5 fruit fly cellular contexts compared by ENCODE assay signal in the genomic region with DNA sequence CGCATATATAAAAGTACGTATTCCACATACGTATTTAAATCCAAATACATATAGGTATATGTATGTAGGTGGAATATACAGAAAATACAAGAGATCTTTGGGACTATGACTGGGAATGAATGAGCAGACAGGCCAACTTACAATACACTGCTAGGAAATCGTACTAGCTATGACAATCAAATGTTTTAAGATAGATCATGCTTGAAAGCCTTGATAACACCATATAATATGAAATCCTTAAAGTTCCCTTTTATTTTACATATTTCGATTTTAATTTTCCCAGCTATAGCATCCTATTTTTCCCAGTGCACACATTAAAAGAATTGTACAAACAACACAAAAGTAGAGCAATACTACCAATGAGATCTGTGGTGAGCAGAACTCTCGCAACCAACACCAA.
TF ChIP-seq lines count a peak whose summit lies in the region.

No protein-coding gene starts in this region.

- TF ChIP-seq CTCF in whole organism, embryonic (GFP tag; optimal IDR thresholded peaks at IDR 0.05; lab: Kevin White, UChicago) = no peak

TF ChIP-seq in whole organism, adult, 20 proteins besides CTCF, POLR2A, EP300 and RAD21:
- TF ChIP-seq CG7101 (tag; optimal IDR thresholded peaks at IDR 0.05; lab: Kevin White, UChicago) = peak; percentile 48
- peak; percentile 37 for TF ChIP-seq CG7045 (GFP tag; optimal IDR thresholded peaks at IDR 0.05; lab: Kevin White, UChicago)
- peak; percentile 72 for TF ChIP-seq kay (GFP tag; lab: Kevin White, UChicago; ENCODE audit: borderline replicate concordance)
- peak; percentile 34 for TF ChIP-seq CG33017 (tag; optimal IDR thresholded peaks at IDR 0.05; lab: Kevin White, UChicago)
- no peak for TF ChIP-seq cic (GFP tag; optimal IDR thresholded peaks at IDR 0.05; lab: Kevin White, UChicago)
- no peak for TF ChIP-seq Mnt (GFP tag; optimal IDR thresholded peaks at IDR 0.05; lab: Kevin White, UChicago)
- TF ChIP-seq toe (GFP tag; optimal IDR thresholded peaks at IDR 0.05; lab: Kevin White, UChicago) = peak; percentile 58
- peak; percentile 54 for TF ChIP-seq CG14711 (tag; optimal IDR thresholded peaks at IDR 0.05; lab: Kevin White, UChicago)
TF ChIP-seq in whole organism, adult: peak in this region for 6.

TF ChIP-seq in whole organism, embryonic, 481 proteins besides CTCF, POLR2A, EP300 and RAD21 (continues in another document):
- TF ChIP-seq Drgx (GFP tag; IDR thresholded peaks at IDR 0.05; lab: Robert Waterston, UW) (peak; percentile 86), psq (GFP tag; optimal IDR thresholded peaks at IDR 0.05; lab: Kevin White, UChicago) (peak; percentile 2), tna (GFP tag; IDR thresholded peaks at IDR 0.05; lab: Robert Waterston, UW; ENCODE audit: partially characterized antibody) (no peak), Eip74EF (GFP tag; optimal IDR thresholded peaks at IDR 0.05; lab: Kevin White, UChicago) (peak in 1 of 2 experiments; percentile 82), CG6254 (GFP tag; optimal IDR thresholded peaks at IDR 0.05; lab: Kevin White, UChicago) (peak; percentile 13), chn (GFP tag; optimal IDR thresholded peaks at IDR 0.05; lab: Kevin White, UChicago) (peak; percentile 60), croc (GFP tag; conservative IDR thresholded peaks at IDR 0.05; lab: Robert Waterston, UW) (peak; percentile 78), Gsc (GFP tag; IDR thresholded peaks at IDR 0.05; lab: Robert Waterston, UW) (peak; percentile 40; the same call in 1 of the 2 replicates), sqz (GFP tag; optimal IDR thresholded peaks at IDR 0.05; lab: Kevin White, UChicago) (peak; percentile 65), Hmr (GFP tag; optimal IDR thresholded peaks at IDR 0.05; lab: Kevin White, UChicago) (peak; percentile 81), CG10654 (GFP tag; optimal IDR thresholded peaks at IDR 0.05; lab: Kevin White, UChicago) (peak; percentile 64), sob (GFP tag; IDR thresholded peaks at IDR 0.05; lab: Robert Waterston, UW) (peak; percentile 88), zfh2 (GFP tag; optimal IDR thresholded peaks at IDR 0.05; lab: Kevin White, UChicago) (peak; percentile 73), Hey (tag; optimal IDR thresholded peaks at IDR 0.05; lab: Kevin White, UChicago) (no peak), maf-S (GFP tag; optimal IDR thresholded peaks at IDR 0.05; lab: Kevin White, UChicago) (peak; percentile 76), Scr (GFP tag; IDR thresholded peaks at IDR 0.05; lab: Robert Waterston, UW; ENCODE audit: partially characterized antibody) (no peak), sens-2 (GFP tag; IDR thresholded peaks at IDR 0.05; lab: Robert Waterston, UW) (peak; percentile 63), Optix (GFP tag; IDR thresholded peaks at IDR 0.05; lab: Robert Waterston, UW) (0 out of 3 replicates have a peak, but pooled peaks have one; percentile 43)

TF ChIP-seq in whole organism, prepupa, 60 proteins besides CTCF, POLR2A, EP300 and RAD21 (continues in another document):
- TF ChIP-seq CG7368 (GFP tag; optimal IDR thresholded peaks at IDR 0.05; lab: Kevin White, UChicago) (no peak), CG1621 (tag; optimal IDR thresholded peaks at IDR 0.05; lab: Kevin White, UChicago) (no peak), esn (GFP tag; optimal IDR thresholded peaks at IDR 0.05; lab: Kevin White, UChicago) (no peak), Hr4 (GFP tag; optimal IDR thresholded peaks at IDR 0.05; lab: Kevin White, UChicago) (peak; percentile 71), CG8319 (GFP tag; optimal IDR thresholded peaks at IDR 0.05; lab: Kevin White, UChicago) (peak; percentile 35), Eip78C (GFP tag; lab: Kevin White, UChicago) (peak; percentile 90), Ets96B (tag; optimal IDR thresholded peaks at IDR 0.05; lab: Kevin White, UChicago) (peak; percentile 41), OdsH (GFP tag; optimal IDR thresholded peaks at IDR 0.05; lab: Kevin White, UChicago) (peak; percentile 32), CG31627 (GFP tag; optimal IDR thresholded peaks at IDR 0.05; lab: Kevin White, UChicago) (peak; percentile 22), CG15336 (GFP tag; IDR thresholded peaks at IDR 0.05; lab: Robert Waterston, UW) (peak; percentile 81), Eip93F (GFP tag; optimal IDR thresholded peaks at IDR 0.05; lab: Kevin White, UChicago) (no peak), CG10669 (GFP tag; optimal IDR thresholded peaks at IDR 0.05; lab: Kevin White, UChicago) (peak; percentile 31), CG3919 (GFP tag; optimal IDR thresholded peaks at IDR 0.05; lab: Kevin White, UChicago) (peak; percentile 54), Met (GFP tag; optimal IDR thresholded peaks at IDR 0.05; lab: Kevin White, UChicago) (no peak), Ets21C (GFP tag; optimal IDR thresholded peaks at IDR 0.05; lab: Kevin White, UChicago) (no peak), CG4318 (GFP tag; optimal IDR thresholded peaks at IDR 0.05; lab: Kevin White, UChicago) (peak; percentile 9), CG6163 (GFP tag; IDR thresholded peaks at IDR 0.05; lab: Robert Waterston, UW) (peak; percentile 82), Blimp-1 (GFP tag; optimal IDR thresholded peaks at IDR 0.05; lab: Kevin White, UChicago) (no peak), CG34406 (GFP tag; optimal IDR thresholded peaks at IDR 0.05; lab: Kevin White, UChicago) (peak; percentile 3), CG9139 (GFP tag; optimal IDR thresholded peaks at IDR 0.05; lab: Kevin White, UChicago) (no peak), fd85E (GFP tag; optimal IDR thresholded peaks at IDR 0.05; lab: Kevin White, UChicago) (no peak)

TF ChIP-seq in whole organism, pupa, 21 proteins besides CTCF, POLR2A, EP300 and RAD21:
- TF ChIP-seq fd96Ca (GFP tag; IDR thresholded peaks at IDR 0.05; lab: Robert Waterston, UW) = peak; percentile 83; the same call in 2 of the 3 replicates
- TF ChIP-seq CG32121 (GFP tag; IDR thresholded peaks at IDR 0.05; lab: Robert Waterston, UW) = peak; percentile 89
- TF ChIP-seq rn (GFP tag; IDR thresholded peaks at IDR 0.05; lab: Robert Waterston, UW) = peak; percentile 64
- TF ChIP-seq CG15710 (tag; optimal IDR thresholded peaks at IDR 0.05; lab: Kevin White, UChicago) = peak; percentile 26
- TF ChIP-seq Snoo (tag; optimal IDR thresholded peaks at IDR 0.05; lab: Kevin White, UChicago) = no peak
- peak; percentile 88 for TF ChIP-seq CG4496 (GFP tag; IDR thresholded peaks at IDR 0.05; lab: Robert Waterston, UW)
- 0 out of 2 replicates have a peak, but pooled peaks have one; percentile 49 for TF ChIP-seq CG10348 (GFP tag; IDR thresholded peaks at IDR 0.05; lab: Robert Waterston, UW)
- TF ChIP-seq CG34367 (tag; optimal IDR thresholded peaks at IDR 0.05; lab: Kevin White, UChicago) = no peak
- TF ChIP-seq Ets98B (GFP tag; IDR thresholded peaks at IDR 0.05; lab: Robert Waterston, UW) = peak; percentile 88
- TF ChIP-seq CG17806 (tag; optimal IDR thresholded peaks at IDR 0.05; lab: Kevin White, UChicago) = peak; percentile 77
- peak; percentile 71 for TF ChIP-seq CG12605 (GFP tag; IDR thresholded peaks at IDR 0.05; lab: Robert Waterston, UW)
- TF ChIP-seq CG13204 (GFP tag; optimal IDR thresholded peaks at IDR 0.05; lab: Kevin White, UChicago) = no peak
- TF ChIP-seq Pif1B (GFP tag; optimal IDR thresholded peaks at IDR 0.05; lab: Kevin White, UChicago) = peak; percentile 54
- peak; percentile 52 for TF ChIP-seq CG14655 (GFP tag; optimal IDR thresholded peaks at IDR 0.05; lab: Kevin White, UChicago)
- TF ChIP-seq CG9948 (tag; optimal IDR thresholded peaks at IDR 0.05; lab: Kevin White, UChicago) = peak; percentile 19
- no peak for TF ChIP-seq EcR (GFP tag; optimal IDR thresholded peaks at IDR 0.05; lab: Kevin White, UChicago)
- no peak for TF ChIP-seq D1 (tag; optimal IDR thresholded peaks at IDR 0.05; lab: Kevin White, UChicago)
- peak; percentile 50 for TF ChIP-seq CG8159 (tag; optimal IDR thresholded peaks at IDR 0.05; lab: Kevin White, UChicago)
- no peak for TF ChIP-seq gl (tag; optimal IDR thresholded peaks at IDR 0.05; lab: Kevin White, UChicago)
- TF ChIP-seq Pif1A (GFP tag; optimal IDR thresholded peaks at IDR 0.05; lab: Kevin White, UChicago) = peak; percentile 52
- TF ChIP-seq CG8301 (tag; optimal IDR thresholded peaks at IDR 0.05; lab: Kevin White, UChicago) = peak; percentile 50

TF ChIP-seq in whole organism, wandering third instar larva, 38 proteins besides CTCF, POLR2A, EP300 and RAD21 (continues in another document):
- no peak for TF ChIP-seq Myc (optimal IDR thresholded peaks at IDR 0.05; lab: Kevin White, UChicago)
- no peak for TF ChIP-seq CG32264 (GFP tag; optimal IDR thresholded peaks at IDR 0.05; lab: Kevin White, UChicago)
- TF ChIP-seq Rel (GFP tag; optimal IDR thresholded peaks at IDR 0.05; lab: Kevin White, UChicago) = no peak
- TF ChIP-seq Rel (tag; optimal IDR thresholded peaks at IDR 0.05; lab: Kevin White, UChicago) = no peak
- TF ChIP-seq CG9705 (GFP tag; optimal IDR thresholded peaks at IDR 0.05; lab: Kevin White, UChicago) = no peak
- TF ChIP-seq usp (GFP tag; optimal IDR thresholded peaks at IDR 0.05; lab: Kevin White, UChicago) = no peak
- no peak for TF ChIP-seq OdsH (GFP tag; optimal IDR thresholded peaks at IDR 0.05; lab: Kevin White, UChicago)
- peak; percentile 22 for TF ChIP-seq br (GFP tag; optimal IDR thresholded peaks at IDR 0.05; lab: Kevin White, UChicago)
- no peak for TF ChIP-seq jim (GFP tag; optimal IDR thresholded peaks at IDR 0.05; lab: Kevin White, UChicago)
- peak; percentile 54 for TF ChIP-seq sv (GFP tag; optimal IDR thresholded peaks at IDR 0.05; lab: Kevin White, UChicago)
- peak; percentile 29 for TF ChIP-seq rgr (GFP tag; optimal IDR thresholded peaks at IDR 0.05; lab: Kevin White, UChicago)
- TF ChIP-seq GATAd (GFP tag; optimal IDR thresholded peaks at IDR 0.05; lab: Kevin White, UChicago) = no peak
- TF ChIP-seq ey (GFP tag; optimal IDR thresholded peaks at IDR 0.05; lab: Kevin White, UChicago) = peak; percentile 46
- no peak for TF ChIP-seq dl (GFP tag; optimal IDR thresholded peaks at IDR 0.05; lab: Kevin White, UChicago; ENCODE audit: insufficient read depth in 1 of 2, partially characterized antibody in 2 of 2)
- TF ChIP-seq h (GFP tag; optimal IDR thresholded peaks at IDR 0.05; lab: Kevin White, UChicago) = peak; percentile 37
- TF ChIP-seq HLH106 (tag; optimal IDR thresholded peaks at IDR 0.05; lab: Kevin White, UChicago) = peak; percentile 54
- no peak for TF ChIP-seq Abd-B (GFP tag; optimal IDR thresholded peaks at IDR 0.05; lab: Kevin White, UChicago)
- no peak for TF ChIP-seq Vsx2 (GFP tag; optimal IDR thresholded peaks at IDR 0.05; lab: Kevin White, UChicago; ENCODE audit: partially characterized antibody)
- TF ChIP-seq foxo (GFP tag; optimal IDR thresholded peaks at IDR 0.05; lab: Kevin White, UChicago) = peak in 1 of 2 experiments; percentile 40
- TF ChIP-seq N (GFP tag; optimal IDR thresholded peaks at IDR 0.05; lab: Kevin White, UChicago) = no peak
- TF ChIP-seq psq (GFP tag; optimal IDR thresholded peaks at IDR 0.05; lab: Kevin White, UChicago) = no peak
- TF ChIP-seq Hr83 (GFP tag; optimal IDR thresholded peaks at IDR 0.05; lab: Kevin White, UChicago; ENCODE audit: poor library complexity, severe bottlenecking) = no peak
- TF ChIP-seq dsf (GFP tag; optimal IDR thresholded peaks at IDR 0.05; lab: Kevin White, UChicago; ENCODE audit: borderline replicate concordance) = no peak
- no peak for TF ChIP-seq woc (GFP tag; optimal IDR thresholded peaks at IDR 0.05; lab: Kevin White, UChicago)
- no peak for TF ChIP-seq Jra (GFP tag; optimal IDR thresholded peaks at IDR 0.05; lab: Kevin White, UChicago)
